Worm (Caenorhabditis elegans) whole organism, L4 larva: Measurements from ENCODE around the gene F59B10.3.

Experiments used
- D1046.2 ChIP-seq: fragments of 200-800 bp; sonication (Bioruptor generic); IDR thresholded peaks from 2 replicates; pipeline ENCODE4 v1.3.6; 2022; ENCODE audit warnings: missing genetic modification characterization, missing compliant biosample characterization
- F10B5.3 ChIP-seq: sonication (generic microtip); optimal IDR thresholded peaks from 2 replicates; lab custom pipeline; 2016; ENCODE audit warnings: mild to moderate bottlenecking, missing genetic modification characterization, missing compliant biosample characterization
- F37D6.2 ChIP-seq: sonication (generic microtip); optimal IDR thresholded peaks from 2 replicates; lab custom pipeline; 2016; ENCODE audit warnings: mild to moderate bottlenecking, missing genetic modification characterization, missing compliant biosample characterization
- F44E2.7 ChIP-seq: fragments of 200-800 bp; sonication (Bioruptor generic); IDR thresholded peaks from 2 replicates; pipeline ENCODE4 v2.1.2; 2022; ENCODE audit warnings: missing genetic modification characterization, missing compliant biosample characterization
- T26A8.4 ChIP-seq: fragments of 200-800 bp; sonication (Bioruptor generic); IDR thresholded peaks from 2 replicates; pipeline ENCODE4 v1.3.6; 2022; ENCODE audit warnings: missing genetic modification characterization, missing compliant biosample characterization
- Y105C5A.15 ChIP-seq: fragments of 200-800 bp; sonication (Bioruptor generic); IDR thresholded peaks from 2 replicates; pipeline ENCODE4 v1.3.6; 2022; ENCODE audit warnings: missing genetic modification characterization, missing compliant biosample characterization
- aly-2 ChIP-seq: sonication (generic microtip); optimal IDR thresholded peaks from 2 replicates; lab custom pipeline; 2018; ENCODE audit warnings: missing biosample characterization, missing genetic modification characterization
- ceh-28 ChIP-seq: fragments of 150-350 bp; optimal IDR thresholded peaks from 2 replicates; lab custom pipeline; 2014; ENCODE audit warnings: missing biosample characterization, missing genetic modification reagents, missing genetic modification characterization
- ceh-32 ChIP-seq: sonication (generic microtip); optimal IDR thresholded peaks from 2 replicates; lab custom pipeline; 2016; ENCODE audit warnings: mild to moderate bottlenecking, missing genetic modification characterization, missing compliant biosample characterization; ENCODE audit not compliant: poor library complexity
- ceh-44 ChIP-seq: fragments of 200-800 bp; sonication (Bioruptor generic); IDR thresholded peaks from 2 replicates; pipeline ENCODE4 v1.3.6; 2022; ENCODE audit warnings: missing genetic modification reagents, missing genetic modification characterization, missing compliant biosample characterization
- ceh-62 ChIP-seq: sonication (generic microtip); optimal IDR thresholded peaks from 2 replicates; lab custom pipeline; 2017; ENCODE audit warnings: missing biosample characterization, missing genetic modification characterization
- ces-1 ChIP-seq: fragments of 150-350 bp; sonication (generic microtip); optimal IDR thresholded peaks from 4 replicates; lab custom pipeline; 2014; ENCODE audit warnings: missing biosample characterization, missing genetic modification reagents, missing genetic modification characterization
- ctbp-1 ChIP-seq: fragments of 200-800 bp; sonication (Bioruptor generic); IDR thresholded peaks from 2 replicates; pipeline ENCODE4 v1.3.6; 2022; ENCODE audit warnings: missing genetic modification reagents, missing genetic modification characterization, missing compliant biosample characterization
- daf-12 ChIP-seq: fragments of 150-350 bp; optimal IDR thresholded peaks from 2 replicates; lab custom pipeline; 2014; ENCODE audit warnings: missing biosample characterization, missing genetic modification reagents, missing genetic modification characterization
- daf-16 ChIP-seq, 3 experiments: sonication (generic microtip); optimal IDR thresholded peaks; 2 replicates each; lab custom pipeline; 2016 to 2017; ENCODE audit warnings: missing genetic modification characterization in 3 of 3, missing genetic modification reagents in 3 of 3, mild to moderate bottlenecking in 2 of 3, missing compliant biosample characterization in 2 of 3, missing biosample characterization in 1 of 3, moderate library complexity in 1 of 3
- daf-8 ChIP-seq: fragments of 200-800 bp; sonication (Bioruptor generic); IDR thresholded peaks from 2 replicates; pipeline ENCODE4 v1.3.6; 2022; ENCODE audit warnings: missing genetic modification characterization, missing compliant biosample characterization
- dmd-8 ChIP-seq: fragments of 200-800 bp; sonication (Bioruptor generic); IDR thresholded peaks from 2 replicates; pipeline ENCODE4 v1.3.6; 2022; ENCODE audit warnings: missing genetic modification characterization, missing compliant biosample characterization
- dmd-9 ChIP-seq: fragments of 200-800 bp; sonication (Bioruptor generic); IDR thresholded peaks from 2 replicates; pipeline ENCODE4 v1.3.6; 2022; ENCODE audit warnings: missing genetic modification reagents, missing genetic modification characterization, missing compliant biosample characterization
- dve-1 ChIP-seq: sonication (generic microtip); optimal IDR thresholded peaks from 2 replicates; lab custom pipeline; 2017; ENCODE audit warnings: antibody characterized with exemption, mild to moderate bottlenecking, missing genetic modification characterization, missing compliant biosample characterization; ENCODE audit not compliant: insufficient read depth
- egl-43 ChIP-seq: fragments of 200-800 bp; sonication (Bioruptor generic); IDR thresholded peaks from 2 replicates; pipeline ENCODE4 v1.3.6; 2022; ENCODE audit warnings: missing genetic modification reagents, missing genetic modification characterization, missing compliant biosample characterization
- fkh-10 ChIP-seq: fragments of 150-350 bp; optimal IDR thresholded peaks from 2 replicates; lab custom pipeline; 2014; ENCODE audit warnings: missing biosample characterization, missing genetic modification reagents, missing genetic modification characterization
- hif-1 ChIP-seq, 2 experiments: sonication (generic microtip); optimal IDR thresholded peaks; 2 replicates each; lab custom pipeline; 2016 to 2017; ENCODE audit warnings: missing compliant biosample characterization in 2 of 2, missing genetic modification characterization in 2 of 2, missing genetic modification reagents in 2 of 2, missing genotype in 2 of 2, mild to moderate bottlenecking in 1 of 2
- jun-1 ChIP-seq: fragments of 150-350 bp; optimal IDR thresholded peaks from 2 replicates; lab custom pipeline; 2014; ENCODE audit warnings: missing biosample characterization, missing genetic modification reagents, missing genetic modification characterization
- lin-1 ChIP-seq: fragments of 200-800 bp; sonication (Bioruptor generic); IDR thresholded peaks from 2 replicates; pipeline ENCODE4 v1.3.6; 2022; ENCODE audit warnings: missing genetic modification reagents, missing genetic modification characterization, missing compliant biosample characterization
- lin-29 ChIP-seq: fragments of 200-800 bp; sonication (Bioruptor generic); IDR thresholded peaks from 2 replicates; pipeline ENCODE4 v1.3.6; 2022; ENCODE audit warnings: missing genetic modification reagents, missing genetic modification characterization, missing compliant biosample characterization
- lin-39 ChIP-seq: fragments of 150-350 bp; optimal IDR thresholded peaks from 2 replicates; lab custom pipeline; 2014; ENCODE audit warnings: missing biosample characterization, missing genetic modification reagents, missing genetic modification characterization
- lsy-2 ChIP-seq, 2 experiments: fragments of 150-350 bp in 1 of 2; sonication (generic microtip) in 1 of 2; optimal IDR thresholded peaks; 2 replicates each; lab custom pipeline; 2014 to 2017; ENCODE audit warnings: missing biosample characterization in 2 of 2, missing genetic modification characterization in 2 of 2
- madf-9 ChIP-seq: fragments of 200-800 bp; sonication (Bioruptor generic); conservative IDR thresholded peaks from 2 replicates; pipeline ENCODE4 v1.3.6; 2022; ENCODE audit warnings: missing genetic modification reagents, missing genetic modification characterization, missing compliant biosample characterization
- mdl-1 ChIP-seq, 2 experiments: fragments of 150-350 bp in 1 of 2; sonication (generic microtip) in 1 of 2; optimal IDR thresholded peaks; 2 replicates each; lab custom pipeline; 2014 to 2017; ENCODE audit warnings: missing biosample characterization in 2 of 2, missing genetic modification characterization in 2 of 2
- mep-1 ChIP-seq: fragments of 150-350 bp; sonication (generic microtip); optimal IDR thresholded peaks from 3 replicates; lab custom pipeline; 2014; ENCODE audit warnings: missing biosample characterization, missing genetic modification characterization
- mes-2 ChIP-seq: sonication (generic microtip); optimal IDR thresholded peaks from 2 replicates; lab custom pipeline; 2016; ENCODE audit warnings: missing genotype, mild to moderate bottlenecking, missing genetic modification characterization, missing compliant biosample characterization; ENCODE audit not compliant: poor library complexity, severe bottlenecking
- nhr-25 ChIP-seq: sonication (generic microtip); optimal IDR thresholded peaks from 2 replicates; lab custom pipeline; 2017; ENCODE audit warnings: missing genetic modification characterization, mild to moderate bottlenecking, missing compliant biosample characterization, antibody characterized with exemption, moderate library complexity, borderline replicate concordance; ENCODE audit not compliant: insufficient read depth
- nhr-28 ChIP-seq: fragments of 150-350 bp; optimal IDR thresholded peaks from 2 replicates; lab custom pipeline; 2014; ENCODE audit warnings: missing biosample characterization, missing genetic modification characterization
- nhr-48 ChIP-seq: sonication (generic microtip); optimal IDR thresholded peaks from 2 replicates; lab custom pipeline; 2016; ENCODE audit warnings: mild to moderate bottlenecking, missing genetic modification characterization, missing compliant biosample characterization
- nhr-6 ChIP-seq: fragments of 150-350 bp; optimal IDR thresholded peaks from 2 replicates; lab custom pipeline; 2014; ENCODE audit warnings: missing biosample characterization, missing genetic modification characterization
- nhr-76 ChIP-seq: fragments of 150-350 bp; optimal IDR thresholded peaks from 2 replicates; lab custom pipeline; 2014; ENCODE audit warnings: missing biosample characterization, missing genetic modification characterization
- pha-4 ChIP-seq, 2 experiments: fragments of 150-350 bp in 1 of 2; fragments of 200-800 bp in 1 of 2; sonication (Bioruptor generic) in 1 of 2; IDR thresholded peaks in 1 of 2; optimal IDR thresholded peaks in 1 of 2; 2 replicates each; pipeline versions ENCODE4 v1.3.6 to Lab custom; 2014 to 2022; ENCODE audit warnings: missing genetic modification characterization in 2 of 2, missing genetic modification reagents in 2 of 2, missing biosample characterization in 1 of 2, missing compliant biosample characterization in 1 of 2
- rbr-2 ChIP-seq: sonication (generic microtip); optimal IDR thresholded peaks from 2 replicates; lab custom pipeline; 2016; ENCODE audit warnings: missing genotype, missing genetic modification characterization, missing compliant biosample characterization
- set-16 ChIP-seq: fragments of 200-800 bp; sonication (Bioruptor generic); IDR thresholded peaks from 2 replicates; pipeline ENCODE4 v1.3.6; 2022; ENCODE audit warnings: missing genetic modification reagents, missing genetic modification characterization, missing compliant biosample characterization
- skn-1 ChIP-seq: fragments of 150-350 bp; optimal IDR thresholded peaks from 2 replicates; lab custom pipeline; 2014; ENCODE audit warnings: missing biosample characterization, missing genetic modification characterization
- tag-97 ChIP-seq: fragments of 200-800 bp; sonication (Bioruptor generic); IDR thresholded peaks from 2 replicates; pipeline ENCODE4 v1.3.6; 2022; ENCODE audit warnings: missing genetic modification characterization, missing compliant biosample characterization
- unc-62 ChIP-seq, 3 experiments: fragments of 150-350 bp in 1 of 3; sonication (generic microtip); optimal IDR thresholded peaks in 2 of 3; peaks in 1 of 3; 1 replicate in 1 of 3; 2 replicates in 2 of 3; lab custom pipeline; 2014 to 2017; ENCODE audit warnings: missing biosample characterization in 3 of 3, missing genetic modification characterization in 3 of 3, missing genetic modification reagents in 3 of 3, missing genotype in 1 of 3
- vab-7 ChIP-seq: fragments of 200-800 bp; sonication (Bioruptor generic); IDR thresholded peaks from 2 replicates; pipeline ENCODE4 v1.3.6; 2022; ENCODE audit warnings: missing genetic modification reagents, missing genetic modification characterization, missing compliant biosample characterization
- zag-1 ChIP-seq: fragments of 150-350 bp; optimal IDR thresholded peaks from 2 replicates; lab custom pipeline; 2014; ENCODE audit warnings: missing biosample characterization, missing genetic modification characterization
- zfp-2 ChIP-seq: sonication (generic microtip); optimal IDR thresholded peaks from 2 replicates; lab custom pipeline; 2016; ENCODE audit warnings: mild to moderate bottlenecking, missing genetic modification characterization, missing compliant biosample characterization
- zfp-3 ChIP-seq: fragments of 200-800 bp; sonication (Bioruptor generic); conservative IDR thresholded peaks from 2 replicates; pipeline ENCODE4 v1.3.6; 2022; ENCODE audit warnings: missing genetic modification reagents, missing genetic modification characterization, missing compliant biosample characterization
- zip-11 ChIP-seq: fragments of 200-800 bp; sonication (Bioruptor generic); IDR thresholded peaks from 2 replicates; pipeline ENCODE4 v1.3.6; 2022; ENCODE audit warnings: missing genetic modification characterization, missing compliant biosample characterization
- zip-2 ChIP-seq: fragments of 150-350 bp; optimal IDR thresholded peaks from 2 replicates; lab custom pipeline; 2014; ENCODE audit warnings: missing biosample characterization, missing genetic modification characterization

The F59B10.3 gene

DNA sequence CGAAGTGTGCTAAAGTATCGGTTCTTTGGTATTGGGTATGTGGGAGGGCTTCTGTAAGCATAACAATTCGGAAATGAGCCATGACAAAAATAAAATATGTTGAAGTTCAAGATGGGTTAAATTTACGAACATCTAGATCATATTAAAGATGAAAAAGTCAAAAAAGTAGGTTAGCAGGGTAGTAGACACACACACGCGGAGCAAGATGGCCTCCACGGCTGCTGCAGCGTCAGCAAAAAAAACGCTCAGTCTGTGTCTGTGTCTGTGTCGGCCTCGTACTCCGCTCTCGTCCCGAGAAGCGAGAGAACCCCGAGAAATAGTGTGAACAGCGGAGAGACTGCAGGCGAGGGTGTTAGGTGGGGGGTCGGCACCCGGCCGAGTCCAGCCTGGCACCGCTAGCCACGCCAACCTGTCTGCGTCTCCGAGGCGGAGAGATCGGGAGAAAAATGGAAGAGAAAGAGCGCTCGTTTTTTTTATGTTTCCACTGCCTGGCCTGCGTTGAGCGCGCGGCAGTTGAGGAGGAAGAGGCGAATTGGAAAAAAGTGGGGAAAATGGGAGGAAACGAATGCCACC is 7.8 kb upstream of the F59B10.3 start, which contains the start of gene myrf-1 (continued):
- TF ChIP-seq tag-97 (GFP tag; lab: Robert Waterston, UW) (no peak), dmd-8 (GFP tag; lab: Robert Waterston, UW) (0 out of 2 replicates have a peak, but pooled peaks have one; percentile 44), ceh-28 (no peak), nhr-76 (tag; lab: Kevin White, UChicago) (no peak), vab-7 (GFP tag; lab: Robert Waterston, UW) (peak; percentile 64; the same call in 1 of the 2 replicates), nhr-28 (peak; percentile 83), zip-11 (no peak), daf-12 (no peak), ceh-62 (tag; lab: Kevin White, UChicago) (no peak), T26A8.4 (GFP tag; lab: Robert Waterston, UW) (peak; percentile 90), jun-1 (tag; lab: Kevin White, UChicago) (peak; percentile 58), ceh-32 (peak; percentile 27), lin-1 (GFP tag; lab: Robert Waterston, UW) (peak; percentile 78), unc-62 (GFP tag; optimal IDR thresholded peaks at IDR 0.05 in 1 of 2; lab: Kevin White, UChicago) (peak in 1 of 2 experiments; percentile 85), unc-62 (tag; optimal IDR thresholded peaks at IDR 0.05; lab: Kevin White, UChicago) (no peak), ceh-44 (GFP tag; lab: Robert Waterston, UW) (0 out of 2 replicates have a peak, but pooled peaks have one; percentile 42), hif-1 (tag; optimal IDR thresholded peaks at IDR 0.05; lab: Kevin White, UChicago) (peak in 1 of 2 experiments; percentile 88), F37D6.2 (tag; lab: Kevin White, UChicago) (peak; percentile 70), aly-2 (tag; lab: Kevin White, UChicago) (no peak), nhr-6 (tag; lab: Kevin White, UChicago) (peak; percentile 60), pha-4 (GFP tag; IDR thresholded peaks at IDR 0.05; lab: Robert Waterston, UW) (peak; percentile 85), pha-4 (tag; optimal IDR thresholded peaks at IDR 0.05; lab: Kevin White, UChicago) (peak; percentile 32), mes-2 (tag; lab: Kevin White, UChicago) (peak; percentile 81), F10B5.3 (tag; lab: Kevin White, UChicago) (peak; percentile 55), zip-2 (tag; lab: Kevin White, UChicago) (no peak), daf-8 (no peak), lin-29 (GFP tag; lab: Robert Waterston, UW) (peak; percentile 76; the same call in 1 of the 2 replicates), nhr-48 (tag; lab: Kevin White, UChicago) (peak; percentile 78), ctbp-1 (GFP tag; lab: Robert Waterston, UW) (peak; percentile 91), lsy-2 (tag; optimal IDR thresholded peaks at IDR 0.05; lab: Kevin White, UChicago) (peak; percentile 25 to 74), zfp-3 (no peak), F44E2.7 (GFP tag; lab: Robert Waterston, UW) (no peak), fkh-10 (peak; percentile 7), lin-39 (tag; lab: Kevin White, UChicago) (no peak), ces-1 (GFP tag; lab: Kevin White, UChicago) (no peak), mdl-1 (tag; optimal IDR thresholded peaks at IDR 0.05; lab: Kevin White, UChicago) (peak; percentile 59 to 92), dmd-9 (0 out of 2 replicates have a peak, but pooled peaks have one; percentile 31), madf-9 (GFP tag; lab: Robert Waterston, UW) (no peak; the same call in 1 of the 2 replicates), mep-1 (tag; lab: Kevin White, UChicago) (peak; percentile 91), skn-1 (tag; lab: Kevin White, UChicago) (no peak), daf-16 (GFP tag; optimal IDR thresholded peaks at IDR 0.05; lab: Kevin White, UChicago) (peak; percentile 39), daf-16 (tag; optimal IDR thresholded peaks at IDR 0.05; lab: Kevin White, UChicago) (peak; percentile 50), nhr-25 (tag; lab: Kevin White, UChicago) (peak; percentile 89), set-16 (GFP tag; lab: Robert Waterston, UW) (peak; percentile 100), egl-43 (peak; percentile 91), D1046.2 (GFP tag; lab: Robert Waterston, UW) (no peak), Y105C5A.15 (GFP tag; lab: Robert Waterston, UW) (no peak), dve-1 (peak; percentile 86), zfp-2 (tag; lab: Kevin White, UChicago) (peak; percentile 10), zag-1 (tag; lab: Kevin White, UChicago) (no peak), rbr-2 (tag; lab: Kevin White, UChicago) (peak; percentile 92)
